Worm (Caenorhabditis elegans) whole organism, L4/young adult: ENCODE measurements around the gene fbxb-104.

Source experiments
- W03F9.2 ChIP-seq: fragments of 150-350 bp; optimal IDR thresholded peaks from 2 replicates; lab custom pipeline; 2014; ENCODE audit warnings: missing biosample characterization, missing genetic modification characterization
- him-1 ChIP-seq: sonication (generic microtip); optimal IDR thresholded peaks from 2 replicates; lab custom pipeline; 2016; ENCODE audit warnings: missing genotype, missing genetic modification reagents, missing genetic modification characterization, missing compliant biosample characterization

ce11 chrII:3452421-3452820, 24.6 kb downstream of the fbxb-104 start, which contains the start of gene C16C8.12:
- TF ChIP-seq him-1 (tag; lab: Kevin White, UChicago) (no peak), W03F9.2 (tag; lab: Kevin White, UChicago) (no peak)
